Worm (Caenorhabditis elegans) whole organism, early embryonic: ENCODE results near the gene Y48C3A.5.

Experiments used
- B0310.2 ChIP-seq: sonication (generic microtip); optimal IDR thresholded peaks from 2 replicates; lab custom pipeline; 2016; ENCODE audit warnings: mild to moderate bottlenecking, missing genetic modification characterization, missing compliant biosample characterization
- ama-1 ChIP-seq: fragments of 150-350 bp; optimal IDR thresholded peaks from 2 replicates; lab custom pipeline; 2014
- hnd-1 ChIP-seq: sonication (generic microtip); optimal IDR thresholded peaks from 2 replicates; lab custom pipeline; 2016; ENCODE audit warnings: missing genetic modification characterization, missing compliant biosample characterization
- sea-1 ChIP-seq: fragments of 200-800 bp; sonication (Bioruptor generic); conservative IDR thresholded peaks from 2 replicates; pipeline ENCODE4 v1.3.6; 2022; ENCODE audit warnings: missing genetic modification characterization, missing compliant biosample characterization

- TF ChIP-seq sea-1 (GFP tag; lab: Robert Waterston, UW) = no peak
- TF ChIP-seq B0310.2 (tag; lab: Kevin White, UChicago) = no peak
- TF ChIP-seq ama-1 (lab: Kevin White, UChicago) = no peak
- TF ChIP-seq hnd-1 = no peak
Observed at ce11 chrII:13341320-13341719, 70.4 kb downstream of the Y48C3A.5 start.
